Fruit fly (Drosophila melanogaster) whole organism, wandering third instar larva: ENCODE data around the gene CG32022.

ENCODE experiments used
- CG32264 ChIP-seq: fragments of 200-800 bp; sonication (Bioruptor generic); optimal IDR thresholded peaks from 2 replicates; lab custom pipeline; 2016; ENCODE audit warnings: missing biosample characterization, missing genetic modification characterization
- CG9705 ChIP-seq: fragments of 200-800 bp; sonication (Bioruptor generic); optimal IDR thresholded peaks from 2 replicates; lab custom pipeline; 2018; ENCODE audit warnings: missing biosample characterization, mild to moderate bottlenecking, missing genetic modification characterization
- CrebA ChIP-seq: fragments of 200-800 bp; sonication (Bioruptor generic); optimal IDR thresholded peaks from 2 replicates; lab custom pipeline; 2016; ENCODE audit warnings: missing biosample characterization, mild to moderate bottlenecking, missing genetic modification characterization, borderline replicate concordance
- Dif ChIP-seq: fragments of 200-275, 200-300 bp; sonication (Bioruptor generic); optimal IDR thresholded peaks from 2 replicates; lab custom pipeline; 2018; ENCODE audit warnings: missing biosample characterization, missing genetic modification characterization; ENCODE audit not compliant: partially characterized antibody
- GATAd ChIP-seq: sonication (Bioruptor generic); optimal IDR thresholded peaks from 2 replicates; lab custom pipeline; 2016; ENCODE audit warnings: missing biosample characterization, missing genetic modification characterization
- HLH106 ChIP-seq: fragments of 200-800 bp; optimal IDR thresholded peaks from 3 replicates; lab custom pipeline; 2019; ENCODE audit warnings: missing biosample characterization, mild to moderate bottlenecking, missing genetic modification characterization, moderate library complexity
- Hnf4 ChIP-seq: fragments of 200-800 bp; sonication (Bioruptor generic); optimal IDR thresholded peaks from 2 replicates; lab custom pipeline; 2016; ENCODE audit warnings: missing biosample characterization, mild to moderate bottlenecking, missing genetic modification characterization
- Hr78 ChIP-seq: fragments of >200 bp; optimal IDR thresholded peaks from 2 replicates; lab custom pipeline; 2017; ENCODE audit warnings: missing biosample characterization, missing genetic modification characterization
- Hr83 ChIP-seq: fragments of 200-300 bp; sonication (Bioruptor generic); optimal IDR thresholded peaks from 2 replicates; lab custom pipeline; 2016; ENCODE audit warnings: missing biosample characterization, mild to moderate bottlenecking, missing genetic modification characterization, moderate library complexity; ENCODE audit not compliant: poor library complexity, severe bottlenecking
- Jra ChIP-seq: sonication (Bioruptor generic); optimal IDR thresholded peaks from 2 replicates; lab custom pipeline; 2016; ENCODE audit warnings: missing biosample characterization, missing genetic modification characterization
- Mio ChIP-seq: sonication (Bioruptor generic); optimal IDR thresholded peaks from 2 replicates; lab custom pipeline; 2016; ENCODE audit warnings: missing biosample characterization, missing genetic modification characterization
- Myc ChIP-seq: fragments of >200 bp; optimal IDR thresholded peaks from 2 replicates; lab custom pipeline; 2017
- N ChIP-seq: fragments of >200 bp; optimal IDR thresholded peaks from 2 replicates; lab custom pipeline; 2018; ENCODE audit warnings: missing biosample characterization, missing external identifiers, missing genetic modification characterization
- OdsH ChIP-seq: fragments of 200-800 bp; sonication (Bioruptor generic); optimal IDR thresholded peaks from 2 replicates; lab custom pipeline; 2016; ENCODE audit warnings: missing biosample characterization, mild to moderate bottlenecking, missing genetic modification characterization
- Rel ChIP-seq, 2 experiments: fragments of 200-800 bp; sonication (Bioruptor generic) in 1 of 2; optimal IDR thresholded peaks; 2 replicates in 1 of 2; 3 replicates in 1 of 2; lab custom pipeline; 2016 to 2019; ENCODE audit warnings: mild to moderate bottlenecking in 2 of 2, missing biosample characterization in 2 of 2, missing genetic modification characterization in 2 of 2, moderate library complexity in 1 of 2
- Sp1 ChIP-seq: fragments of 200-800 bp; sonication (Bioruptor generic); optimal IDR thresholded peaks from 3 replicates; lab custom pipeline; 2019; ENCODE audit warnings: missing biosample characterization, mild to moderate bottlenecking, missing genetic modification characterization, moderate library complexity
- Vsx2 ChIP-seq: fragments of 200-300, 225-300 bp; sonication (Bioruptor generic); optimal IDR thresholded peaks from 2 replicates; lab custom pipeline; 2018; ENCODE audit warnings: missing biosample characterization, missing genetic modification characterization; ENCODE audit not compliant: partially characterized antibody
- br ChIP-seq: fragments of 200-800 bp; sonication (Bioruptor generic); optimal IDR thresholded peaks from 2 replicates; lab custom pipeline; 2016; ENCODE audit warnings: missing biosample characterization, missing genetic modification characterization
- brk ChIP-seq: fragments of 200-800 bp; sonication (Bioruptor generic); optimal IDR thresholded peaks from 2 replicates; lab custom pipeline; 2016; ENCODE audit warnings: missing biosample characterization, mild to moderate bottlenecking, missing genetic modification characterization
- dl ChIP-seq, 2 experiments: fragments of 175-275, 200-275 bp in 1 of 2; fragments of 200-275 bp in 1 of 2; sonication (Bioruptor generic); optimal IDR thresholded peaks; lab custom pipeline; 2018; ENCODE audit warnings: mild to moderate bottlenecking in 2 of 2, missing biosample characterization in 2 of 2, missing genetic modification characterization in 2 of 2, moderate library complexity in 2 of 2; ENCODE audit not compliant: partially characterized antibody in 2 of 2, insufficient read depth in 1 of 2
- dmrt93B ChIP-seq: fragments of 200-800 bp; sonication (Bioruptor generic); optimal IDR thresholded peaks from 2 replicates; lab custom pipeline; 2018; ENCODE audit warnings: missing biosample characterization, mild to moderate bottlenecking, missing genetic modification characterization
- dsf ChIP-seq: sonication (Bioruptor generic); optimal IDR thresholded peaks from 2 replicates; lab custom pipeline; 2016; ENCODE audit warnings: missing biosample characterization, missing genetic modification characterization, borderline replicate concordance
- ey ChIP-seq: fragments of 200-800 bp; sonication (Bioruptor generic); optimal IDR thresholded peaks from 2 replicates; lab custom pipeline; 2016; ENCODE audit warnings: missing biosample characterization, missing genetic modification characterization
- foxo ChIP-seq, 2 experiments: fragments of 200-800 bp; sonication (Bioruptor generic); optimal IDR thresholded peaks; 2 replicates in 1 of 2; 3 replicates in 1 of 2; lab custom pipeline; 2016 to 2017; ENCODE audit warnings: missing biosample characterization in 2 of 2, missing genetic modification characterization in 2 of 2
- fru ChIP-seq: fragments of 200-800 bp; sonication (Bioruptor generic); optimal IDR thresholded peaks from 3 replicates; lab custom pipeline; 2016; ENCODE audit warnings: missing biosample characterization, mild to moderate bottlenecking, missing genetic modification characterization
- h ChIP-seq: fragments of 200-800 bp; sonication (Bioruptor generic); optimal IDR thresholded peaks from 3 replicates; lab custom pipeline; 2016; ENCODE audit warnings: missing biosample characterization, mild to moderate bottlenecking, missing genetic modification characterization
- jim ChIP-seq: fragments of 175-275, 200-325 bp; sonication (Bioruptor generic); optimal IDR thresholded peaks from 2 replicates; lab custom pipeline; 2016; ENCODE audit warnings: missing biosample characterization, mild to moderate bottlenecking, missing genetic modification characterization
- lola ChIP-seq: fragments of >200 bp; optimal IDR thresholded peaks from 2 replicates; lab custom pipeline; 2017; ENCODE audit warnings: missing biosample characterization, missing genetic modification characterization
- pan ChIP-seq: fragments of >200 bp; optimal IDR thresholded peaks from 2 replicates; lab custom pipeline; 2017
- psq ChIP-seq: fragments of 200-800 bp; sonication (Bioruptor generic); optimal IDR thresholded peaks from 3 replicates; lab custom pipeline; 2017; ENCODE audit warnings: missing biosample characterization, mild to moderate bottlenecking, missing genetic modification characterization, moderate library complexity
- rgr ChIP-seq: fragments of 200-800 bp; sonication (Bioruptor generic); optimal IDR thresholded peaks from 3 replicates; lab custom pipeline; 2016; ENCODE audit warnings: missing biosample characterization, mild to moderate bottlenecking, missing genetic modification characterization
- sage ChIP-seq: fragments of 200-800 bp; sonication (Bioruptor generic); optimal IDR thresholded peaks from 2 replicates; lab custom pipeline; 2016; ENCODE audit warnings: missing biosample characterization, mild to moderate bottlenecking, missing genetic modification characterization
- woc ChIP-seq: sonication (Bioruptor generic); optimal IDR thresholded peaks from 2 replicates; lab custom pipeline; 2016; ENCODE audit warnings: missing biosample characterization, mild to moderate bottlenecking, missing genetic modification characterization

CG32022 gene

DNA sequence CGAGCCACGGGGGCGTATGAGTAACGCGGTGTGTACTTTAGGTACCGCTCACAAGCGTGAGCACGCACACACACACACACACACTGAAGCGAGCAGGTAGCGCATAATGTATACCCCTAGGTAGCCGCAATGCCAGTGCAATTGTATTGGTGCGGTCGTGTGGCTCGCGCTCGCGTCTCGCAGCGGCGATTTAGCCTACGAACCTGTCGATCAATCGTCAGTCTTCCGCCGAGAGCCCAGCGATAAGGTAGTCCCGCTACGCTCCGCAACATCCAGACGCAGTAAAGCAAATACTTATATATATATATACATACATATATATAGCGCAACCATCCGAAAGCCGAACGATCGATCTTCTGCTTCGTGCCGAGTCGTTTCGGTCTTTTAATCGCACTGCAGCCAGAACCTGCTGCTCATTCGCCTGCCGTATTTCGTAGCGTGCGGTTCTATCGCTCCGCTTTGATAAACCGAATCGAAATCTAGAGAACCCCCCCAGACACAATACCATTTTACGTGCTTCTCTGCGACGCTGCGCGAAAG, 45.5 kb downstream of the CG32022 start, which contains the start of gene hry (continued):
- TF ChIP-seq Mio (GFP tag; lab: Kevin White, UChicago) (no peak), fru (GFP tag; lab: Kevin White, UChicago) (peak; percentile 28), rgr (GFP tag; lab: Kevin White, UChicago) (peak; percentile 60), Hnf4 (GFP tag; lab: Kevin White, UChicago) (peak; percentile 70), HLH106 (no peak), N (no peak), OdsH (GFP tag; lab: Kevin White, UChicago) (peak; percentile 68), foxo (GFP tag; optimal IDR thresholded peaks at IDR 0.05; lab: Kevin White, UChicago) (peak in 1 of 2 experiments; percentile 13), CG32264 (GFP tag; lab: Kevin White, UChicago) (no peak)

DNA sequence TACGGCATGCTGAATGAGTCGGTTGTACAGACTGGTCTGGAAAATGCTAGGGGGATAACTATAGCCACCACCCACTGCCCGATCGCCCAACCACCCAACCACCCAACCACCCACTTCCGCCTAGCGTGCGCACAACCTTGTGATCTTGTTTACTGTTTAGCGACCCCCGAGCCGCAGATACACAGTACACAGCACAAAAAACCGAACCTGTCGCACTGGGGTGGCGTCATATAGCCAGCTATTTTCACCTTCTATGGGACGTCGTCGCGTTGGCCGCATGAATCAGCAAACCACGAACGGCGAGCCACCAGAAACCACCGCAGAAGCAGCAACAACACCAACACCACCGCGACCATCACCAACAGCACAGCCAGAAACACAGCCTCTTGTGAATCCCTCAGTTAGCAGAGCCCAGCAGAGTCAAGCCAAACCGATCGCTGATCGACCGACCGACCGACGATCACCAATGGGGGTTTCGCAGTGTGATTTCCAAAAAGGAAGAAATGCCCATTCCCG, 46.0 kb downstream of the CG32022 start:
- TF ChIP-seq foxo (GFP tag; optimal IDR thresholded peaks at IDR 0.05; lab: Kevin White, UChicago) (peak in 1 of 2 experiments; percentile 21), Rel (GFP tag; optimal IDR thresholded peaks at IDR 0.05; lab: Kevin White, UChicago) (no peak), Rel (tag; optimal IDR thresholded peaks at IDR 0.05; lab: Kevin White, UChicago) (peak; percentile 100), CrebA (no peak), psq (GFP tag; lab: Kevin White, UChicago) (no peak), fru (GFP tag; lab: Kevin White, UChicago) (peak; percentile 56), dmrt93B (peak; percentile 18), dl (GFP tag; optimal IDR thresholded peaks at IDR 0.05; lab: Kevin White, UChicago; ENCODE audit: insufficient read depth in 1 of 2, partially characterized antibody in 2 of 2) (no peak), CG9705 (GFP tag; lab: Kevin White, UChicago) (peak; percentile 9), br (peak; percentile 69), pan (no peak)

DNA sequence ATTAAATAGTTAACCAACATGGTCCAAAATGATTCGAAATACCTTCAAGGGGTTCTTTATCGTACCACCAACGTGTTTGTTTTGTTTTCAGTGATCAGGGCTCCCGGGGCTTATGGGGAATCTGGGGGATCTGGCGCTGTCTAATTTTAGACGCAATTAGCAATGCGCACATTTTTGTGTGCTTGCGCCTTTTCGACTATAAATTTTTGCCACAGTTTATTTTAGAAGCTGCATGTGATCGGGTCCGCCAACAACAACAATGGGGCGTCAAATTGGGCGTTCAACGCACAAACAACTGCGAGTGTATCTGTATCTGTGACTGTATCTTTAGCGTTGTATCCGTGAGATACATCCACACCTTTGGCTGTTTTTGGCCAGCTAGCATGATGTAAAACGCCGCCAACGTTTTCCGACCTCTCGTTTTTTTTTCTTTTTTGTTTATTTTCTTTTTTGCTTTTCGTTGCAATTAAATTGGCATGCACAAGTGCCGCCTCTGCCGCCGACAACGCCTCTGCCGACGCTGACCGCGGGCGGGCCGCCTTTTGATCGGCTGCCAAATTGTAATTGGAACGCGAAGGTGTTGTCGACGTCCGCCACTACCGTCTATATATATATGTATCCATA, 47.6 kb downstream of the CG32022 start:
- TF ChIP-seq jim (GFP tag; lab: Kevin White, UChicago) = no peak
- TF ChIP-seq OdsH (GFP tag; lab: Kevin White, UChicago) = no peak
- TF ChIP-seq psq (GFP tag; lab: Kevin White, UChicago) = no peak
- TF ChIP-seq h = peak; percentile 24
- TF ChIP-seq dmrt93B = no peak
- TF ChIP-seq, all 38 proteins: peak for 1

- TF ChIP-seq Vsx2 (GFP tag; lab: Kevin White, UChicago) = no peak
- TF ChIP-seq Hnf4 (GFP tag; lab: Kevin White, UChicago) = peak; percentile 63
- TF ChIP-seq rgr (GFP tag; lab: Kevin White, UChicago) = peak; percentile 87
- TF ChIP-seq CG32264 (GFP tag; lab: Kevin White, UChicago) = peak; percentile 11
- peak; percentile 77 for TF ChIP-seq br
- TF ChIP-seq dsf (GFP tag; lab: Kevin White, UChicago) = peak; percentile 13
- no peak for TF ChIP-seq Rel (GFP tag; optimal IDR thresholded peaks at IDR 0.05; lab: Kevin White, UChicago)
- TF ChIP-seq Rel (tag; optimal IDR thresholded peaks at IDR 0.05; lab: Kevin White, UChicago) = peak; percentile 92
- TF ChIP-seq Hr78 = no peak
- TF ChIP-seq foxo (GFP tag; optimal IDR thresholded peaks at IDR 0.05; lab: Kevin White, UChicago) = peak; percentile 21 to 81
- peak; percentile 99 for TF ChIP-seq h
- TF ChIP-seq dl (GFP tag; optimal IDR thresholded peaks at IDR 0.05; lab: Kevin White, UChicago; ENCODE audit: insufficient read depth in 1 of 2, partially characterized antibody in 2 of 2) = peak in 1 of 2 experiments; percentile 14
- peak; percentile 77 for TF ChIP-seq HLH106
- no peak for TF ChIP-seq CG9705 (GFP tag; lab: Kevin White, UChicago)
- peak; percentile 18 for TF ChIP-seq Jra (GFP tag; lab: Kevin White, UChicago)
- peak; percentile 8 for TF ChIP-seq GATAd (GFP tag; lab: Kevin White, UChicago)
- no peak for TF ChIP-seq jim (GFP tag; lab: Kevin White, UChicago)
- peak; percentile 81 for TF ChIP-seq OdsH (GFP tag; lab: Kevin White, UChicago)
- TF ChIP-seq dmrt93B = peak; percentile 47
- TF ChIP-seq psq (GFP tag; lab: Kevin White, UChicago) = peak; percentile 61
- no peak for TF ChIP-seq Hr83 (GFP tag; lab: Kevin White, UChicago)
- no peak for TF ChIP-seq CrebA
- TF ChIP-seq woc = peak; percentile 20
- TF ChIP-seq lola (GFP tag; lab: Kevin White, UChicago) = no peak
- TF ChIP-seq Sp1 (GFP tag; lab: Kevin White, UChicago) = peak; percentile 74
- TF ChIP-seq fru (GFP tag; lab: Kevin White, UChicago) = peak; percentile 83
- peak; percentile 54 for TF ChIP-seq brk (GFP tag; lab: Kevin White, UChicago)
- TF ChIP-seq Dif (GFP tag; lab: Kevin White, UChicago) = peak; percentile 17
- peak; percentile 23 for TF ChIP-seq sage (GFP tag; lab: Kevin White, UChicago)
- peak; percentile 53 for TF ChIP-seq Myc
- peak; percentile 75 for TF ChIP-seq ey
- TF ChIP-seq, all 38 proteins: peak for 23
These were observed 48.6 kb downstream of the CG32022 start for dm6 chr3L:8672199-8673059.
